Worm (Caenorhabditis elegans) whole organism, young adult: Measurements from ENCODE around the gene B0546.3.

Experiments
- C06A6.2 ChIP-seq: fragments of 200-800 bp; sonication (Bioruptor generic); conservative IDR thresholded peaks from 2 replicates; pipeline ENCODE4 v1.3.6; 2022; ENCODE audit warnings: missing genetic modification characterization, missing compliant biosample characterization
- F37B4.10 ChIP-seq: fragments of 200-800 bp; sonication (Bioruptor generic); IDR thresholded peaks from 2 replicates; pipeline ENCODE4 v1.3.6; 2022; ENCODE audit warnings: missing genetic modification characterization, missing compliant biosample characterization
- F57C9.4 ChIP-seq: sonication (generic microtip); optimal IDR thresholded peaks from 2 replicates; lab custom pipeline; 2017; ENCODE audit warnings: mild to moderate bottlenecking, missing genetic modification characterization, missing compliant biosample characterization
- T07F8.4 ChIP-seq: sonication (generic microtip); optimal IDR thresholded peaks from 2 replicates; lab custom pipeline; 2016; ENCODE audit warnings: mild to moderate bottlenecking, missing genetic modification characterization, moderate library complexity, missing compliant biosample characterization
- T26A5.8 ChIP-seq: sonication (generic microtip); optimal IDR thresholded peaks from 2 replicates; lab custom pipeline; 2016; ENCODE audit warnings: missing genetic modification characterization, missing compliant biosample characterization
- Y95B8A.8 ChIP-seq: fragments of 200-800 bp; sonication (Bioruptor generic); IDR thresholded peaks from 2 replicates; pipeline ENCODE4 v1.3.6; 2022; ENCODE audit warnings: missing genetic modification reagents, missing genetic modification characterization, missing compliant biosample characterization
- athp-1 ChIP-seq: sonication (generic microtip); optimal IDR thresholded peaks from 2 replicates; lab custom pipeline; 2017; ENCODE audit warnings: mild to moderate bottlenecking, missing genetic modification characterization, missing compliant biosample characterization
- attf-3 ChIP-seq: fragments of 200-800 bp; sonication (Bioruptor generic); conservative IDR thresholded peaks from 2 replicates; pipeline ENCODE4 v1.3.6; 2022; ENCODE audit warnings: missing genetic modification reagents, missing genetic modification characterization, missing compliant biosample characterization
- bed-2 ChIP-seq: fragments of 200-800 bp; sonication (Bioruptor generic); IDR thresholded peaks from 2 replicates; pipeline ENCODE4 v1.3.6; 2022; ENCODE audit warnings: missing genetic modification reagents, missing genetic modification characterization, missing compliant biosample characterization
- cebp-1 ChIP-seq, 2 experiments: fragments of 200-800 bp in 1 of 2; sonication (Bioruptor generic) in 1 of 2; sonication (generic microtip) in 1 of 2; IDR thresholded peaks in 1 of 2; optimal IDR thresholded peaks in 1 of 2; 2 replicates each; pipeline versions ENCODE4 v1.3.6 to Lab custom; 2017 to 2022; ENCODE audit warnings: missing compliant biosample characterization in 2 of 2, missing genetic modification characterization in 2 of 2, mild to moderate bottlenecking in 1 of 2, missing genetic modification reagents in 1 of 2, moderate library complexity in 1 of 2
- cebp-2 ChIP-seq: fragments of 200-800 bp; sonication (Bioruptor generic); IDR thresholded peaks from 2 replicates; pipeline ENCODE4 v1.3.6; 2022; ENCODE audit warnings: missing genetic modification characterization, missing compliant biosample characterization
- ceh-100 ChIP-seq: fragments of 200-800 bp; sonication (Bioruptor generic); IDR thresholded peaks from 2 replicates; pipeline ENCODE4 v1.3.6; 2022; ENCODE audit warnings: missing genetic modification reagents, missing genetic modification characterization, missing compliant biosample characterization
- die-1 ChIP-seq: sonication (generic microtip); optimal IDR thresholded peaks from 2 replicates; lab custom pipeline; 2016; ENCODE audit warnings: missing genotype, mild to moderate bottlenecking, missing genetic modification characterization, missing compliant biosample characterization
- egl-44 ChIP-seq: fragments of 200-800 bp; sonication (Bioruptor generic); IDR thresholded peaks from 2 replicates; pipeline ENCODE4 v1.3.6; 2022; ENCODE audit warnings: missing genetic modification reagents, missing genetic modification characterization, missing compliant biosample characterization
- egrh-3 ChIP-seq: fragments of 200-800 bp; sonication (Bioruptor generic); IDR thresholded peaks from 2 replicates; pipeline ENCODE4 v1.3.6; 2022; ENCODE audit warnings: missing genetic modification reagents, missing genetic modification characterization, missing compliant biosample characterization
- hrde-1 ChIP-seq: sonication (generic microtip); optimal IDR thresholded peaks from 2 replicates; lab custom pipeline; 2016; ENCODE audit warnings: missing genetic modification characterization, mild to moderate bottlenecking, missing compliant biosample characterization, moderate library complexity, missing genotype, missing genetic modification reagents, borderline replicate concordance
- let-607 ChIP-seq, 2 experiments: fragments of 200-800 bp in 1 of 2; sonication (Bioruptor generic) in 1 of 2; sonication (generic microtip) in 1 of 2; optimal IDR thresholded peaks; 2 replicates each; lab custom pipeline; 2016 to 2018; ENCODE audit warnings: mild to moderate bottlenecking in 2 of 2, missing compliant biosample characterization in 2 of 2, missing genetic modification characterization in 2 of 2, moderate library complexity in 2 of 2, missing genotype in 1 of 2
- lin-26 ChIP-seq: fragments of 200-800 bp; sonication (Bioruptor generic); IDR thresholded peaks from 2 replicates; pipeline ENCODE4 v1.3.6; 2022; ENCODE audit warnings: missing genetic modification reagents, missing genetic modification characterization, missing compliant biosample characterization
- lin-35 ChIP-seq, 3 experiments: fragments of 150-350 bp in 2 of 3; sonication (generic microtip) in 1 of 3; optimal IDR thresholded peaks; 2 replicates each; lab custom pipeline; 2014 to 2018; ENCODE audit warnings: missing biosample characterization in 3 of 3, missing genetic modification characterization in 3 of 3, missing genetic modification reagents in 3 of 3
- lir-1 ChIP-seq: fragments of 200-800 bp; sonication (Bioruptor generic); conservative IDR thresholded peaks from 2 replicates; pipeline ENCODE4 v1.3.6; 2022; ENCODE audit warnings: missing genetic modification reagents, missing genetic modification characterization, missing compliant biosample characterization
- mcd-1 ChIP-seq: fragments of 200-800 bp; sonication (Bioruptor generic); IDR thresholded peaks from 2 replicates; pipeline ENCODE4 v1.3.6; 2022; ENCODE audit warnings: missing genetic modification reagents, missing genetic modification characterization, missing compliant biosample characterization
- mel-28 ChIP-seq: sonication (generic microtip); optimal IDR thresholded peaks from 2 replicates; lab custom pipeline; 2016; ENCODE audit warnings: borderline replicate concordance, mild to moderate bottlenecking, missing genetic modification characterization, missing compliant biosample characterization
- mes-4 ChIP-seq: sonication (generic microtip); optimal IDR thresholded peaks from 2 replicates; lab custom pipeline; 2016; ENCODE audit warnings: missing genotype, missing genetic modification characterization, missing compliant biosample characterization
- nfya-1 ChIP-seq: sonication (generic microtip); optimal IDR thresholded peaks from 2 replicates; lab custom pipeline; 2017; ENCODE audit warnings: antibody characterized with exemption, missing compliant biosample characterization, missing genetic modification characterization, borderline replicate concordance; ENCODE audit not compliant: insufficient read depth
- nfya-2 ChIP-seq: fragments of 200-800 bp; sonication (Bioruptor generic); IDR thresholded peaks from 2 replicates; pipeline ENCODE4 v1.3.6; 2022; ENCODE audit warnings: missing genetic modification reagents, missing genetic modification characterization, missing compliant biosample characterization
- nhr-90 ChIP-seq: sonication (generic microtip); optimal IDR thresholded peaks from 2 replicates; lab custom pipeline; 2016; ENCODE audit warnings: missing genotype, mild to moderate bottlenecking, missing genetic modification characterization, missing compliant biosample characterization
- pbrm-1 ChIP-seq: fragments of 200-800 bp; sonication (Bioruptor generic); IDR thresholded peaks from 2 replicates; pipeline ENCODE4 v1.3.6; 2022; ENCODE audit warnings: missing genetic modification reagents, missing genetic modification characterization, missing compliant biosample characterization
- snpc-1.1 ChIP-seq: sonication (generic microtip); optimal IDR thresholded peaks from 2 replicates; lab custom pipeline; 2017; ENCODE audit warnings: missing genetic modification characterization, mild to moderate bottlenecking, missing compliant biosample characterization, antibody characterized with exemption, moderate library complexity, missing genotype, missing genetic modification reagents; ENCODE audit not compliant: insufficient read depth
- tlf-1 ChIP-seq: fragments of 200-800 bp; sonication (Bioruptor generic); optimal IDR thresholded peaks from 2 replicates; lab custom pipeline; 2018; ENCODE audit warnings: mild to moderate bottlenecking, missing genetic modification characterization, missing compliant biosample characterization
- unc-62 ChIP-seq: fragments of 150-350 bp; optimal IDR thresholded peaks from 2 replicates; lab custom pipeline; 2014; ENCODE audit warnings: missing biosample characterization, missing genetic modification reagents, missing genetic modification characterization
- ztf-3 ChIP-seq: fragments of 200-800 bp; sonication (Bioruptor generic); optimal IDR thresholded peaks from 2 replicates; lab custom pipeline; 2018; ENCODE audit warnings: mild to moderate bottlenecking, missing genetic modification characterization, missing compliant biosample characterization

B0546.3 gene

ce11 chrIV:3384593-3384992 is 2.0 kb upstream of the B0546.3 start (continued):
- TF ChIP-seq lir-1 (GFP tag; lab: Robert Waterston, UW): peak; percentile 67
- no peak for TF ChIP-seq Y95B8A.8 (GFP tag; lab: Robert Waterston, UW)
- peak; percentile 39 for TF ChIP-seq athp-1 (tag; lab: Kevin White, UChicago)
- TF ChIP-seq cebp-2 (GFP tag; lab: Robert Waterston, UW): no peak
- TF ChIP-seq die-1 (tag; lab: Kevin White, UChicago): no peak
- no peak for TF ChIP-seq nhr-90 (tag; lab: Kevin White, UChicago)
- peak in 1 of 3 experiments; percentile 65 for TF ChIP-seq lin-35 (GFP tag; optimal IDR thresholded peaks at IDR 0.05; lab: Kevin White, UChicago)
- peak; percentile 91 for TF ChIP-seq mcd-1 (GFP tag; lab: Robert Waterston, UW)
- no peak for TF ChIP-seq nfya-1 (tag; lab: Kevin White, UChicago)
- TF ChIP-seq let-607 (tag; optimal IDR thresholded peaks at IDR 0.05; lab: Kevin White, UChicago): peak in 1 of 2 experiments; percentile 50
- TF ChIP-seq T07F8.4 (tag; lab: Kevin White, UChicago): no peak
- peak; percentile 66 for TF ChIP-seq C06A6.2
- no peak for TF ChIP-seq F57C9.4 (tag; lab: Kevin White, UChicago)
- no peak for TF ChIP-seq mel-28 (tag; lab: Kevin White, UChicago)
- TF ChIP-seq egrh-3: 0 out of 2 replicates have a peak, but pooled peaks have one; percentile 23
- no peak for TF ChIP-seq hrde-1
- peak; percentile 67 for TF ChIP-seq tlf-1 (GFP tag; lab: Kevin White, UChicago)
- no peak for TF ChIP-seq T26A5.8 (tag; lab: Kevin White, UChicago)
- no peak for TF ChIP-seq F37B4.10 (GFP tag; lab: Robert Waterston, UW)
- TF ChIP-seq ztf-3: peak; percentile 78
- 0 out of 2 replicates have a peak, but pooled peaks have one; percentile 58 for TF ChIP-seq egl-44 (GFP tag; lab: Robert Waterston, UW)
- peak; percentile 31; the same call in 1 of the 2 replicates for TF ChIP-seq ceh-100 (GFP tag; lab: Robert Waterston, UW)
- TF ChIP-seq lin-26 (GFP tag; lab: Robert Waterston, UW): peak; percentile 63; the same call in 1 of the 2 replicates
- TF ChIP-seq nfya-2: no peak
- TF ChIP-seq mes-4 (tag; lab: Kevin White, UChicago): no peak
- peak; percentile 94 for TF ChIP-seq pbrm-1
- no peak for TF ChIP-seq snpc-1.1 (tag; lab: Kevin White, UChicago)
- no peak for TF ChIP-seq bed-2

- TF ChIP-seq unc-62: no peak
- TF ChIP-seq, all 124 proteins: peak for 0
These were observed 1.4 kb upstream of the B0546.3 start, which contains the start of gene B0546.4 for ce11 chrIV:3384047-3384446. Gene B0546.4 (minus strand): TSS chrIV:3384147.

ce11 chrIV:3383203-3383602 is 562 bp upstream of the B0546.3 start:
- TF ChIP-seq ceh-100 (GFP tag; lab: Robert Waterston, UW): no peak
- peak; percentile 65; the same call in 1 of the 2 replicates for TF ChIP-seq attf-3 (GFP tag; lab: Robert Waterston, UW)
- TF ChIP-seq, all 124 proteins: peak for 1

- no peak for TF ChIP-seq hrde-1
- TF ChIP-seq mcd-1 (GFP tag; lab: Robert Waterston, UW): peak; percentile 58; the same call in 1 of the 2 replicates
- TF ChIP-seq cebp-1 (GFP tag; IDR thresholded peaks at IDR 0.05; lab: Robert Waterston, UW): no peak
- TF ChIP-seq cebp-1 (tag; optimal IDR thresholded peaks at IDR 0.05; lab: Kevin White, UChicago): peak; percentile 24
These were observed 4.4 kb downstream of the B0546.3 start, which contains the start of gene otub-4 for ce11 chrIV:3378080-3378804. Gene otub-4 (minus strand): TSS chrIV:3378130.
